Worm (Caenorhabditis elegans) whole organism, midembryonic: ENCODE results near the gene B0507.2.

Experiments used
- T22C8.4 ChIP-seq: fragments of 200-800 bp; sonication (Bioruptor generic); IDR thresholded peaks from 2 replicates; pipeline ENCODE4 v1.3.6; 2022; ENCODE audit warnings: missing genetic modification characterization, missing compliant biosample characterization
- cog-1 ChIP-seq: sonication (generic microtip); optimal IDR thresholded peaks from 2 replicates; lab custom pipeline; 2016; ENCODE audit warnings: missing genetic modification characterization, missing compliant biosample characterization
- flt-1 ChIP-seq: fragments of 200-800 bp; sonication (Bioruptor generic); IDR thresholded peaks from 2 replicates; pipeline ENCODE4 v1.3.6; 2022; ENCODE audit warnings: missing genetic modification characterization, missing compliant biosample characterization
- klf-2 ChIP-seq: fragments of 200-800 bp; sonication (Bioruptor generic); conservative IDR thresholded peaks from 2 replicates; pipeline ENCODE4 v1.3.6; 2022; ENCODE audit warnings: missing genetic modification reagents, missing genetic modification characterization, missing compliant biosample characterization
- med-1 ChIP-seq: sonication (generic microtip); optimal IDR thresholded peaks from 2 replicates; lab custom pipeline; 2017; ENCODE audit warnings: missing genetic modification characterization, mild to moderate bottlenecking, missing compliant biosample characterization, antibody characterized with exemption, missing genetic modification reagents; ENCODE audit not compliant: insufficient read depth
- ref-1 ChIP-seq: fragments of 200-800 bp; sonication (Bioruptor generic); conservative IDR thresholded peaks from 2 replicates; pipeline ENCODE4 v1.3.6; 2022; ENCODE audit warnings: missing genetic modification reagents, missing genetic modification characterization, missing compliant biosample characterization
- tab-1 ChIP-seq: fragments of 200-800 bp; sonication (Bioruptor generic); IDR thresholded peaks from 2 replicates; pipeline ENCODE4 v1.3.6; 2022; ENCODE audit warnings: missing genetic modification characterization, missing compliant biosample characterization
- ztf-23 ChIP-seq: fragments of 200-800 bp; sonication (Bioruptor generic); IDR thresholded peaks from 2 replicates; pipeline ENCODE4 v1.3.6; 2022; ENCODE audit warnings: missing genetic modification reagents, missing genetic modification characterization, missing compliant biosample characterization
- ztf-29 ChIP-seq: fragments of 200-800 bp; sonication (Bioruptor generic); IDR thresholded peaks from 2 replicates; pipeline ENCODE4 v1.3.6; 2022; ENCODE audit warnings: missing genetic modification reagents, missing genetic modification characterization, missing compliant biosample characterization

B0507.2 gene

DNA sequence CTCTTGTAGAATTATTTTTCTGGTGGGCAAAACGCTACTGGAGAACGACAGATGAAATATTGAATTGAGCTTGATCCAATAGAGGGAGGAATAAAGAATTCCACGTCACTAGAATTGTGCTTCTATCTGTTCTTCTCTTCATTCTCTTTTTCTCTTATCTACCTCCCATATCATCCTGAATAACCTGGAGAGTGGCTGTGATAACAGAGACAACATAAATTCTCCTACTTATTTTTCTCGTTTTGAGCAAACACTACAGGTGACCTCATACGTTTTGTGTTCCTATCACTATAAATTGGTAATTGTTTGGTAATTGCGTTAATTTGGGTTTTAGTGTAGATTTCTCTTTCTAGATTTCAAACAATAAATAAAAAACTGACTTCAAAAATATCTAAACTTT is 7.0 kb downstream of the B0507.2 start:
- no peak for TF ChIP-seq ztf-29 (GFP tag; lab: Robert Waterston, UW)
- TF ChIP-seq T22C8.4 (GFP tag; lab: Robert Waterston, UW) = no peak
- TF ChIP-seq klf-2 (GFP tag; lab: Robert Waterston, UW) = no peak
- TF ChIP-seq cog-1 (tag; lab: Kevin White, UChicago) = no peak
- TF ChIP-seq tab-1 = no peak
- TF ChIP-seq flt-1 (GFP tag; lab: Robert Waterston, UW) = no peak
- no peak for TF ChIP-seq ref-1 (GFP tag; lab: Robert Waterston, UW)
- no peak for TF ChIP-seq med-1 (GFP tag; lab: Kevin White, UChicago)
- no peak for TF ChIP-seq ztf-23 (GFP tag; lab: Robert Waterston, UW)

DNA sequence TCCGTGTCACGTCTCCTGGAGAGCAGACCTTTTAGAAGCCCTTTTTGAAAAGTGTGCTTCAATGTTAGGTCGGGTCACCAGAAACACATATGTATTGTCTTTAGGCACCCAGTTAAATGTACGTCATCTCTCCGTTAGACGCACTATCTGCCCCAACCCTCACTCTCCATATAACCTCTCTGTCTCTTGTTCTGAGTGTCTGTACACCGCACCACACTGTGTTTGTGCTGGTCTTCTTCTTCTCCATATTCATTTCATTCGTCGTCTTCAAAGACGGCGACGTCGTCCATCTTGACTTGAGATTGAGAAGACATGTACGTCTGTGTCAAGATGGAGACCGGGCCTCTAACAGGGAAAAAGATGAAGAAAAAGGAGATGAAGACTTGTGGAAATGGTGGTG is 8.0 kb downstream of the B0507.2 start:
- no peak for TF ChIP-seq flt-1 (GFP tag; lab: Robert Waterston, UW)
- TF ChIP-seq ztf-23 (GFP tag; lab: Robert Waterston, UW) = no peak
- no peak for TF ChIP-seq ref-1 (GFP tag; lab: Robert Waterston, UW)
- no peak for TF ChIP-seq T22C8.4 (GFP tag; lab: Robert Waterston, UW)
- TF ChIP-seq ztf-29 (GFP tag; lab: Robert Waterston, UW) = no peak
- no peak for TF ChIP-seq tab-1
- no peak for TF ChIP-seq klf-2 (GFP tag; lab: Robert Waterston, UW)
- TF ChIP-seq cog-1 (tag; lab: Kevin White, UChicago) = no peak
- no peak for TF ChIP-seq med-1 (GFP tag; lab: Kevin White, UChicago)

DNA sequence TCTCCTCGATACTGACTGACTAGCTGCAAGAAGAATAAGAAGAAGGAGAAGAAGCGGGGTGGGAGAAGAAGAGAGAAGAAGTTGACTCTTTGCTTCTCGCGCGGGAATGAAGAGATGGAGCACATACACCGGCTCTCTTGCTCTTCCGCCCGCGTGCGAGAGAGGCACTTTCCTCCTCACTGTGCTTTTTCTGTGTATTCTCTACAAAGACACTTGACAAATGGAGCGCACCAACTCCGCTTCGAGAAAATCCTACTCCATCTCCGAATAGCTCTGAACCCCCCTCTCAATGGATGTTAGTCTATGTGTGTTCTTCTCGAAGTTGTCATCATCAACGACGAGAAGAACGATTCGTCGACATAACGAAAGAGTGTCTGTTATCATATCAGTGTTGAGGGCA is 10.4 kb downstream of the B0507.2 start:
- TF ChIP-seq flt-1 (GFP tag; lab: Robert Waterston, UW) (no peak), cog-1 (tag; lab: Kevin White, UChicago) (no peak), klf-2 (GFP tag; lab: Robert Waterston, UW) (no peak), T22C8.4 (GFP tag; lab: Robert Waterston, UW) (no peak), med-1 (GFP tag; lab: Kevin White, UChicago) (no peak), tab-1 (no peak), ztf-23 (GFP tag; lab: Robert Waterston, UW) (no peak), ztf-29 (GFP tag; lab: Robert Waterston, UW) (no peak)

- TF ChIP-seq ref-1 (GFP tag; lab: Robert Waterston, UW) = no peak
- no peak for TF ChIP-seq med-1 (GFP tag; lab: Kevin White, UChicago)
- TF ChIP-seq flt-1 (GFP tag; lab: Robert Waterston, UW) = peak; percentile 73
- peak; percentile 60 for TF ChIP-seq ztf-23 (GFP tag; lab: Robert Waterston, UW)
- TF ChIP-seq tab-1 = peak; percentile 70; the same call in 1 of the 2 replicates
- TF ChIP-seq ztf-29 (GFP tag; lab: Robert Waterston, UW) = peak; percentile 75
- TF ChIP-seq cog-1 (tag; lab: Kevin White, UChicago) = peak; percentile 27
- no peak for TF ChIP-seq T22C8.4 (GFP tag; lab: Robert Waterston, UW)
- TF ChIP-seq klf-2 (GFP tag; lab: Robert Waterston, UW) = no peak
Measured at ce11 chrV:8785526-8785925, 11.4 kb downstream of the B0507.2 start.

DNA sequence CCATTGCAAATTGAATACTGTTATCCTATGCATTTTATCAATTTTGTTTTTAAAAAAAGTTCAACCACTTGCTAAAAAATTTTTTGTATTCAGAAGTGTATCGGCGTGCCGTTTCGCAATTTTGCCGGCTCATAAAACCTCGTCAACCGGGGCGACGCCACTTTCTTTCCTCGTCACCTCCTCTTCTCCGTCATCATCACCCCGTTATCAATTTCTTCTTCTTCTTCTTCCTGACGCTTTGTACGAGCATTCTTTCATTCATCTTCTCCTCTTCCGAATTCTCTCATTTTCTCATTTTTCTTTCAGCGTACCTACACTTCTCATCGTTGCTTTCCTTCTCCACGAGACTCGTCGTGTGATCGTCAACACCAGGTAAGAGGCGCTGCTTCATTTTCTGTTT is 12.1 kb downstream of the B0507.2 start, which contains the start of gene sup-37:
sup-37 (plus strand) TSS at position 301 of the 400 bp plus-strand sequence.
- no peak for TF ChIP-seq tab-1
- no peak for TF ChIP-seq ref-1 (GFP tag; lab: Robert Waterston, UW)
- no peak for TF ChIP-seq cog-1 (tag; lab: Kevin White, UChicago)
- no peak for TF ChIP-seq flt-1 (GFP tag; lab: Robert Waterston, UW)
- TF ChIP-seq klf-2 (GFP tag; lab: Robert Waterston, UW) = no peak

DNA sequence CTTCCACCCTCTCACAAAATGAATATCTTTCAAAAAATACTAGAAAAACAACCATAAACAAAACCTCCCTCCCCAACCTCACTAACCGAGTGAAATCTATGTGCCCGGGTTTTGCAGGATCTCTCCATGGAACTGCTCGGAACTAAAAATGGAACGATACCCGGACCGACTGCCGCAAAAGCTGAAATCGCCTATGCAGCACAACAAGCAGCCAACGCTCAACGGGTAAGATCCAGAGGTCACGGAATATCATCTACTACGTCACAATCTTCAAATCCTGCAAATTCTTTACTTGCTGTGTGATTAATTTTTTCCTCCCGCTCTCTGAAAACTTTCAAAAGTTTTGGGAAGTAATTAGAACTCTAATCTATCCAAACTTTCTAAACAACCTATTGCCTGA is 15.2 kb downstream of the B0507.2 start:
- TF ChIP-seq ztf-23 (GFP tag; lab: Robert Waterston, UW) (no peak), klf-2 (GFP tag; lab: Robert Waterston, UW) (no peak), tab-1 (no peak)

ce11 chrV:8792814-8793213 is 18.7 kb downstream of the B0507.2 start:
- TF ChIP-seq ztf-29 (GFP tag; lab: Robert Waterston, UW) (no peak), T22C8.4 (GFP tag; lab: Robert Waterston, UW) (peak; percentile 51)

ce11 chrV:8795499-8795898 is 21.4 kb downstream of the B0507.2 start:
- no peak for TF ChIP-seq klf-2 (GFP tag; lab: Robert Waterston, UW)
- no peak for TF ChIP-seq flt-1 (GFP tag; lab: Robert Waterston, UW)
- no peak for TF ChIP-seq T22C8.4 (GFP tag; lab: Robert Waterston, UW)
- TF ChIP-seq cog-1 (tag; lab: Kevin White, UChicago) = no peak
- no peak for TF ChIP-seq ztf-23 (GFP tag; lab: Robert Waterston, UW)
- TF ChIP-seq med-1 (GFP tag; lab: Kevin White, UChicago) = no peak
- TF ChIP-seq ref-1 (GFP tag; lab: Robert Waterston, UW) = no peak
- no peak for TF ChIP-seq tab-1
- no peak for TF ChIP-seq ztf-29 (GFP tag; lab: Robert Waterston, UW)

- TF ChIP-seq flt-1 (GFP tag; lab: Robert Waterston, UW) = no peak
- TF ChIP-seq ztf-29 (GFP tag; lab: Robert Waterston, UW) = no peak
- no peak for TF ChIP-seq ref-1 (GFP tag; lab: Robert Waterston, UW)
- TF ChIP-seq cog-1 (tag; lab: Kevin White, UChicago) = no peak
- no peak for TF ChIP-seq T22C8.4 (GFP tag; lab: Robert Waterston, UW)
- no peak for TF ChIP-seq med-1 (GFP tag; lab: Kevin White, UChicago)
Measured at ce11 chrV:8796246-8796645, 22.1 kb downstream of the B0507.2 start.

DNA sequence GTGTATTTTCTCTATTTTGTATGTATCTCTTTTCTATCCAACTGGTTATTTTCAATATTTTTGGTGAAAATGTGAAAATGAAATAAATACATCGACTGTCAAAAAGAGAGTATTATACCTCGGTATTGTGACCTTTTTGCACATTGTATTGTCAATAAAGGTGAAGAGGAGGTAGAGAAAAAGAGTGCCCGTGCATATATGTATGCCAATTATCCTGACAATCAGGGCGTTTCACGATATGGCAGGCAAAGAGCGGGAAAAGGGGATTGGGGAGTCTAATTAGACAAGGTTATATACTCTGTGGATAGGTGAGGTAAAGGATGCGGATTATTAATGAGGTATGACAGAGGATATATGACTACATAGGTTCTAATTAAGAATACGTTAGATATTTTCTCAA is 22.8 kb downstream of the B0507.2 start:
- TF ChIP-seq ztf-23 (GFP tag; lab: Robert Waterston, UW) = no peak
- no peak for TF ChIP-seq klf-2 (GFP tag; lab: Robert Waterston, UW)
- TF ChIP-seq ztf-29 (GFP tag; lab: Robert Waterston, UW) = no peak
- TF ChIP-seq med-1 (GFP tag; lab: Kevin White, UChicago) = no peak
- no peak for TF ChIP-seq tab-1
- no peak for TF ChIP-seq cog-1 (tag; lab: Kevin White, UChicago)
- TF ChIP-seq T22C8.4 (GFP tag; lab: Robert Waterston, UW) = no peak
- TF ChIP-seq flt-1 (GFP tag; lab: Robert Waterston, UW) = no peak; the same call in 1 of the 2 replicates
